Worm (Caenorhabditis elegans): ENCODE data around the gene F41C3.11.

ce11 chrII:4779753-4780152, 46.0 kb upstream of the F41C3.11 start:
- no peak for TF ChIP-seq ama-1 (optimal IDR thresholded peaks at IDR 0.05)
- no peak for TF ChIP-seq pes-1 (GFP tag; IDR thresholded peaks at IDR 0.05)
- TF ChIP-seq tbx-11 (GFP tag; IDR thresholded peaks at IDR 0.05): no peak

All from whole organism, early embryonic.